Worm (Caenorhabditis elegans) whole organism, mixed stage, embryonic: ENCODE measurements around the gene K12H6.2.

Experiments
- ceh-43 ChIP-seq: fragments of 200-800 bp; sonication (Bioruptor generic); optimal IDR thresholded peaks from 2 replicates; lab custom pipeline; 2018; ENCODE audit warnings: mild to moderate bottlenecking, missing genetic modification characterization, moderate library complexity, missing compliant biosample characterization
- drap-1 ChIP-seq: fragments of 200-800 bp; sonication (Bioruptor generic); optimal IDR thresholded peaks from 3 replicates; lab custom pipeline; 2018; ENCODE audit warnings: mild to moderate bottlenecking, missing genetic modification characterization, missing compliant biosample characterization
- elt-3 ChIP-seq: fragments of 150-350 bp; optimal IDR thresholded peaks from 2 replicates; lab custom pipeline; 2014; ENCODE audit warnings: missing biosample characterization, missing genetic modification characterization
- hlh-1 ChIP-seq: fragments of 150-350 bp; optimal IDR thresholded peaks from 2 replicates; lab custom pipeline; 2014; ENCODE audit warnings: missing biosample characterization, missing genetic modification reagents, missing genetic modification characterization
- lsy-2 ChIP-seq: fragments of 150-350 bp; optimal IDR thresholded peaks from 2 replicates; lab custom pipeline; 2014; ENCODE audit warnings: missing biosample characterization, missing genetic modification characterization
- nhr-12 ChIP-seq: fragments of 150-350 bp; optimal IDR thresholded peaks from 2 replicates; lab custom pipeline; 2014; ENCODE audit warnings: missing biosample characterization, missing genetic modification characterization
- nhr-28 ChIP-seq: fragments of 150-350 bp; optimal IDR thresholded peaks from 2 replicates; lab custom pipeline; 2014; ENCODE audit warnings: missing biosample characterization, missing genetic modification characterization
- snpc-4 ChIP-seq: fragments of 150-350 bp; optimal IDR thresholded peaks from 2 replicates; lab custom pipeline; 2014; ENCODE audit warnings: missing biosample characterization, missing genetic modification characterization
- unc-39 ChIP-seq: fragments of 150-350 bp; optimal IDR thresholded peaks from 2 replicates; lab custom pipeline; 2014; ENCODE audit warnings: missing biosample characterization, missing genetic modification characterization
- unc-62 ChIP-seq: fragments of 150-350 bp; optimal IDR thresholded peaks from 2 replicates; lab custom pipeline; 2014; ENCODE audit warnings: missing biosample characterization, missing genetic modification reagents, missing genetic modification characterization
- ztf-11 ChIP-seq: fragments of 150-350 bp; optimal IDR thresholded peaks from 2 replicates; lab custom pipeline; 2014; ENCODE audit warnings: missing biosample characterization, missing genetic modification characterization

DNA sequence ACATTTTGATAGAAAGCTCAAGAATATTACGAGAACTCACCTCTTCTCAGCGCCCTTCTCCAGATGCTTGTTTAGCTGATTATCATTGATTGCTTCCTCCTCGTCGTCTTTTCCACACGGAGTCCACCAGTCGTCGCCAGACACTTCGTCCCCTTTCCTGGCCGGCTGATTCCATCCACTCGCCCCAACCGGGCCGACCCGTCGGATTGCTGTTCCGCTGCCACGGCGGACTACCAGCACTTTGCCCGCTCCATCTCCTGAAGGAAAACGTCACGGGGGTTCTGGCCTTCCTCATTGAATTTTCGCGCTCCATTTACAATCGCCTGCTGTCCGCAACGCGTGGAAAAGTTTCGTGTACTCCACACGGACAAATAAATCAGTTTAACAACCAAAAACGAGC lies 32.0 kb downstream of the K12H6.2 start:
- no peak for TF ChIP-seq ceh-43 (GFP tag; lab: Kevin White, UChicago)
- no peak for TF ChIP-seq nhr-28
- TF ChIP-seq unc-62 (GFP tag; lab: Kevin White, UChicago) = no peak
- TF ChIP-seq lsy-2 = no peak
- no peak for TF ChIP-seq unc-39 (tag; lab: Kevin White, UChicago)
- TF ChIP-seq hlh-1 (tag; lab: Kevin White, UChicago) = no peak
- no peak for TF ChIP-seq ztf-11 (tag; lab: Kevin White, UChicago)
- no peak for TF ChIP-seq elt-3 (tag; lab: Kevin White, UChicago)
- TF ChIP-seq nhr-12 = no peak
- no peak for TF ChIP-seq snpc-4
- TF ChIP-seq drap-1 (GFP tag; lab: Kevin White, UChicago) = no peak
